Worm (Caenorhabditis elegans): Measurements from ENCODE around the gene F42A9.7.

The F42A9.7 gene

ce11 chrIV:8571138-8571537, 45.8 kb downstream of the F42A9.7 start, which contains the start of gene Y59H11AM.1:
Gene Y59H11AM.1 (plus strand): TSS chrIV:8571438.
- no peak for TF ChIP-seq skn-1 (tag; optimal IDR thresholded peaks at IDR 0.05)
- TF ChIP-seq mbf-1 (tag; optimal IDR thresholded peaks at IDR 0.05): no peak
- no peak for TF ChIP-seq nhr-23 (tag; optimal IDR thresholded peaks at IDR 0.05)
- TF ChIP-seq zag-1 (tag; optimal IDR thresholded peaks at IDR 0.05): no peak
- TF ChIP-seq lin-11 (tag; optimal IDR thresholded peaks at IDR 0.05): no peak
- TF ChIP-seq ztf-4 (tag; optimal IDR thresholded peaks at IDR 0.05): no peak
- no peak for TF ChIP-seq nhr-77 (tag; optimal IDR thresholded peaks at IDR 0.05)
- no peak for TF ChIP-seq elt-3 (tag; optimal IDR thresholded peaks at IDR 0.05)
- no peak for TF ChIP-seq Y55F3AM.14 (GFP tag; optimal IDR thresholded peaks at IDR 0.05)
- no peak for TF ChIP-seq blmp-1 (tag; optimal IDR thresholded peaks at IDR 0.05; ENCODE audit: insufficient read depth)
- TF ChIP-seq egl-27 (tag; optimal IDR thresholded peaks at IDR 0.05): no peak
- TF ChIP-seq nhr-11 (tag; optimal IDR thresholded peaks at IDR 0.05): no peak
- TF ChIP-seq unc-39 (tag; optimal IDR thresholded peaks at IDR 0.05): no peak
- no peak for TF ChIP-seq mdl-1 (tag; optimal IDR thresholded peaks at IDR 0.05)
- TF ChIP-seq alr-1 (tag; optimal IDR thresholded peaks at IDR 0.05): no peak
- no peak for TF ChIP-seq sem-4 (tag; optimal IDR thresholded peaks at IDR 0.05)

- no peak for TF ChIP-seq sma-9 (GFP tag; optimal IDR thresholded peaks at IDR 0.05)
- no peak for TF ChIP-seq sma-9 (tag; optimal IDR thresholded peaks at IDR 0.05)
- no peak for TF ChIP-seq lin-13 (GFP tag; optimal IDR thresholded peaks at IDR 0.05)
- TF ChIP-seq ama-1 (optimal IDR thresholded peaks at IDR 0.05): no peak
- TF ChIP-seq ztf-11 (tag; optimal IDR thresholded peaks at IDR 0.05): no peak
- no peak for TF ChIP-seq ZK546.5 (tag; optimal IDR thresholded peaks at IDR 0.05)
- TF ChIP-seq blmp-1 (tag; optimal IDR thresholded peaks at IDR 0.05; ENCODE audit: insufficient read depth): no peak
- no peak for TF ChIP-seq ceh-16 (tag; optimal IDR thresholded peaks at IDR 0.05)
- TF ChIP-seq ztf-1 (GFP tag; conservative IDR thresholded peaks at IDR 0.05): no peak
- no peak for TF ChIP-seq unc-62 (GFP tag; optimal IDR thresholded peaks at IDR 0.05)
- TF ChIP-seq mab-5 (tag; optimal IDR thresholded peaks at IDR 0.05): no peak
- no peak for TF ChIP-seq nhr-10 (tag; optimal IDR thresholded peaks at IDR 0.05)
- no peak for TF ChIP-seq aly-2 (tag; optimal IDR thresholded peaks at IDR 0.05)
- TF ChIP-seq Y55F3AM.14 (GFP tag; optimal IDR thresholded peaks at IDR 0.05): no peak
- TF ChIP-seq F13H6.1 (tag; optimal IDR thresholded peaks at IDR 0.05): no peak
- no peak for TF ChIP-seq lsy-2 (tag; optimal IDR thresholded peaks at IDR 0.05)
These were observed 46.2 kb downstream of the F42A9.7 start for ce11 chrIV:8570719-8571118.

- TF ChIP-seq alr-1 (tag; optimal IDR thresholded peaks at IDR 0.05) (no peak), ceh-16 (tag; optimal IDR thresholded peaks at IDR 0.05) (no peak), elt-3 (tag; optimal IDR thresholded peaks at IDR 0.05) (no peak), nhr-10 (tag; optimal IDR thresholded peaks at IDR 0.05) (no peak), nhr-129 (tag; optimal IDR thresholded peaks at IDR 0.05) (no peak), ama-1 (optimal IDR thresholded peaks at IDR 0.05) (no peak), ceh-82 (tag; optimal IDR thresholded peaks at IDR 0.05) (no peak), sma-9 (GFP tag; optimal IDR thresholded peaks at IDR 0.05) (no peak), sma-9 (tag; optimal IDR thresholded peaks at IDR 0.05) (no peak), Y55F3AM.14 (GFP tag; optimal IDR thresholded peaks at IDR 0.05) (no peak), nhr-25 (tag; optimal IDR thresholded peaks at IDR 0.05) (no peak), ztf-11 (tag; optimal IDR thresholded peaks at IDR 0.05) (no peak), F13H6.1 (tag; optimal IDR thresholded peaks at IDR 0.05) (no peak), lsy-2 (tag; optimal IDR thresholded peaks at IDR 0.05) (no peak), crh-2 (tag; optimal IDR thresholded peaks at IDR 0.05) (no peak)
These were observed 46.7 kb downstream of the F42A9.7 start, which contains the start of gene Y59H11AM.4 for ce11 chrIV:8570253-8570652. Gene Y59H11AM.4 (minus strand): TSS chrIV:8570353.
